Worm (Caenorhabditis elegans) whole organism, midembryonic: ENCODE measurements around the gene ckc-1.

ENCODE experiments used
- T22C8.4 ChIP-seq: fragments of 200-800 bp; sonication (Bioruptor generic); IDR thresholded peaks from 2 replicates; pipeline ENCODE4 v1.3.6; 2022; ENCODE audit warnings: missing genetic modification characterization, missing compliant biosample characterization
- cog-1 ChIP-seq: sonication (generic microtip); optimal IDR thresholded peaks from 2 replicates; lab custom pipeline; 2016; ENCODE audit warnings: missing genetic modification characterization, missing compliant biosample characterization
- flt-1 ChIP-seq: fragments of 200-800 bp; sonication (Bioruptor generic); IDR thresholded peaks from 2 replicates; pipeline ENCODE4 v1.3.6; 2022; ENCODE audit warnings: missing genetic modification characterization, missing compliant biosample characterization
- klf-2 ChIP-seq: fragments of 200-800 bp; sonication (Bioruptor generic); conservative IDR thresholded peaks from 2 replicates; pipeline ENCODE4 v1.3.6; 2022; ENCODE audit warnings: missing genetic modification reagents, missing genetic modification characterization, missing compliant biosample characterization
- med-1 ChIP-seq: sonication (generic microtip); optimal IDR thresholded peaks from 2 replicates; lab custom pipeline; 2017; ENCODE audit warnings: missing genetic modification characterization, mild to moderate bottlenecking, missing compliant biosample characterization, antibody characterized with exemption, missing genetic modification reagents; ENCODE audit not compliant: insufficient read depth
- ref-1 ChIP-seq: fragments of 200-800 bp; sonication (Bioruptor generic); conservative IDR thresholded peaks from 2 replicates; pipeline ENCODE4 v1.3.6; 2022; ENCODE audit warnings: missing genetic modification reagents, missing genetic modification characterization, missing compliant biosample characterization
- tab-1 ChIP-seq: fragments of 200-800 bp; sonication (Bioruptor generic); IDR thresholded peaks from 2 replicates; pipeline ENCODE4 v1.3.6; 2022; ENCODE audit warnings: missing genetic modification characterization, missing compliant biosample characterization
- ztf-23 ChIP-seq: fragments of 200-800 bp; sonication (Bioruptor generic); IDR thresholded peaks from 2 replicates; pipeline ENCODE4 v1.3.6; 2022; ENCODE audit warnings: missing genetic modification reagents, missing genetic modification characterization, missing compliant biosample characterization
- ztf-29 ChIP-seq: fragments of 200-800 bp; sonication (Bioruptor generic); IDR thresholded peaks from 2 replicates; pipeline ENCODE4 v1.3.6; 2022; ENCODE audit warnings: missing genetic modification reagents, missing genetic modification characterization, missing compliant biosample characterization

The ckc-1 gene

DNA sequence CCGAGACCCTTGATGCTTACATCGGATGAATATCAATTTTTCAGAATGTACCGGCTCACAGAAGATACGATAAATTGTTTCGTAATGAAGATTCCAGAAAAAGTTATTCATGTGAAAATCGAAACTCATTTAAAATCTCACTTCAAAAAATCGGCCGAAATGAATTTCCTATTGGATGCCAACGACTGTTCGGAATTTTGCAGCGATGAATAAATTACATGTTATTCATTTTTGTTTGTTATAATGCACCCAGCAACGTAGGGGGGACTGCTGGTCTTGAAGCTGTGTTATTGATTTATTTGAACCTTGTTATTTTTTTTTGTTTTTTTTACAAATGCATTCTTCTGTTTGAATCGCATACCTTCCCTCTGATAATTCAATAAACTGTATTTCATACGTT is 9.6 kb upstream of the ckc-1 start:
- TF ChIP-seq T22C8.4 (GFP tag; lab: Robert Waterston, UW): no peak
- TF ChIP-seq flt-1 (GFP tag; lab: Robert Waterston, UW): no peak
- TF ChIP-seq med-1 (GFP tag; lab: Kevin White, UChicago): no peak
- no peak for TF ChIP-seq klf-2 (GFP tag; lab: Robert Waterston, UW)
- TF ChIP-seq tab-1 (GFP tag; lab: Robert Waterston, UW): no peak
- no peak for TF ChIP-seq cog-1 (tag; lab: Kevin White, UChicago)
- no peak for TF ChIP-seq ztf-23 (GFP tag; lab: Robert Waterston, UW)
- no peak for TF ChIP-seq ztf-29 (GFP tag; lab: Robert Waterston, UW)

DNA sequence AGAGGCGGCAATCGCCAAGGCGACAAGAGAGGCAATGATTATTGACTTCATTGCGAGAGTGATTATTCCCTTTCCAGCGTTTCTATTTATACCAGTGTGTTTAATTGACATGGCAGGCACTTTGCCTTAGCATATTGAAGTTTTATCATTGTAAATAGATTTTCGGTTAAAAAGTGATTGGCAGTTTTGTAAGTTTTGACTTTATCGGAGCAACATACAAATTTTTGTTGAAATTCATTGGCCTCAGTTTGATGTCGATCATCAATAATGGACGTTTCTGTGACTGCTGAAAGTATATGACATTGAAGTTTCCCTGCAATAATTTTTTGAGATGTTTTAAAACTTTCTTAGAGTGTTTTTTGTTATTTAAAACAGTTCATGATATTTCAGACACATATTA is 3.9 kb upstream of the ckc-1 start, which contains the start of gene vit-3:
vit-3 (minus strand) TSS at position 60 of the 400 bp plus-strand sequence.
- TF ChIP-seq tab-1 (GFP tag; lab: Robert Waterston, UW) (no peak), med-1 (GFP tag; lab: Kevin White, UChicago) (no peak), ztf-29 (GFP tag; lab: Robert Waterston, UW) (no peak), T22C8.4 (GFP tag; lab: Robert Waterston, UW) (no peak), flt-1 (GFP tag; lab: Robert Waterston, UW) (no peak)

- TF ChIP-seq cog-1 (tag; lab: Kevin White, UChicago) (no peak), T22C8.4 (GFP tag; lab: Robert Waterston, UW) (no peak), klf-2 (GFP tag; lab: Robert Waterston, UW) (no peak), flt-1 (GFP tag; lab: Robert Waterston, UW) (no peak), ztf-23 (GFP tag; lab: Robert Waterston, UW) (no peak), med-1 (GFP tag; lab: Kevin White, UChicago) (no peak), tab-1 (GFP tag; lab: Robert Waterston, UW) (no peak), ref-1 (GFP tag; lab: Robert Waterston, UW) (no peak), ztf-29 (GFP tag; lab: Robert Waterston, UW) (no peak)
These were observed 2.9 kb upstream of the ckc-1 start, which contains the start of gene T27A10.5 for ce11 chrX:3573482-3573881. Gene T27A10.5, minus strand, starts transcription at chrX:3573582.

DNA sequence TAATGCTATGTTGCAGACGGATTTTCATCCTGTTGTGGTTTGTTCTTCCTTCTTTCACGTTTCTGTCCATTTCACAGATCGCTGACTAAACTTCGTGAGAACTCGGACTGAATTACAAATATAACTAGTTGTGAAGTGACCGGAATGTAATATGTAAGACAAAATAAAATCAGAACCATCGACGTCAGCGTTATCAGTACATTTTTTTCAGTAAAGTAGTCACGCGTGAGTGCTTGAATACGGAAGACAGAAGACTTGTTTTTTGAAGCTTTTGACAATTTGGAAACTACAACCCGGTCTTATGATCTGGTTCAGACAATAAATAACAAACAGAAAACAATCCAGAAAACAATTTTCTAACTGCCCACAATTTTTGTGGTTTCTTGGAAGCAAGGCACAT is 5.4 kb downstream of the ckc-1 start:
- TF ChIP-seq ztf-29 (GFP tag; lab: Robert Waterston, UW) (no peak), T22C8.4 (GFP tag; lab: Robert Waterston, UW) (no peak), tab-1 (GFP tag; lab: Robert Waterston, UW) (no peak), ref-1 (GFP tag; lab: Robert Waterston, UW) (no peak), cog-1 (tag; lab: Kevin White, UChicago) (no peak), flt-1 (GFP tag; lab: Robert Waterston, UW) (no peak), med-1 (GFP tag; lab: Kevin White, UChicago) (no peak)

- no peak for TF ChIP-seq klf-2 (GFP tag; lab: Robert Waterston, UW)
- no peak for TF ChIP-seq flt-1 (GFP tag; lab: Robert Waterston, UW)
- no peak for TF ChIP-seq ztf-23 (GFP tag; lab: Robert Waterston, UW)
- TF ChIP-seq ref-1 (GFP tag; lab: Robert Waterston, UW): no peak
These were observed 7.0 kb downstream of the ckc-1 start for ce11 chrX:3583436-3583835.

DNA sequence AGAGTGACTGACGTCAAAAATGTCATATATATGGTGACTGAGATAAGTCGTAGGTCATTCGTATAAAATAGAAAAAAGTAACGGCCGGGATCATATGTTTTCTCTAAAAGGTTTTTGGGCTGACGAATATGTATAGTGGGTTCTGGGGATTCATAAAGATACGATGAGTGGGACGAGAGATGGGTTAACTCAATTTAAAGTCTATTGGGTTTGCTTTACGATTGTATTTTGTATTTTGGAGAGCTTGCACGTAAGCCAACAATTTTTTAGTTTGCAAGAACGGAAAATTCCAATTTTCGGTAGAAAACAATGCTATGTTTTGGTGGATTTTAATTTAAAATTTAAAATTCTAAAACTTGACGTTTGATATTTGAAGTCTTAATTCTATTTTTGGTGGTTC is 8.1 kb downstream of the ckc-1 start:
- TF ChIP-seq ztf-29 (GFP tag; lab: Robert Waterston, UW) (no peak), flt-1 (GFP tag; lab: Robert Waterston, UW) (no peak), ref-1 (GFP tag; lab: Robert Waterston, UW) (no peak), tab-1 (GFP tag; lab: Robert Waterston, UW) (no peak), med-1 (GFP tag; lab: Kevin White, UChicago) (no peak), T22C8.4 (GFP tag; lab: Robert Waterston, UW) (no peak), ztf-23 (GFP tag; lab: Robert Waterston, UW) (no peak), klf-2 (GFP tag; lab: Robert Waterston, UW) (no peak), cog-1 (tag; lab: Kevin White, UChicago) (no peak)

DNA sequence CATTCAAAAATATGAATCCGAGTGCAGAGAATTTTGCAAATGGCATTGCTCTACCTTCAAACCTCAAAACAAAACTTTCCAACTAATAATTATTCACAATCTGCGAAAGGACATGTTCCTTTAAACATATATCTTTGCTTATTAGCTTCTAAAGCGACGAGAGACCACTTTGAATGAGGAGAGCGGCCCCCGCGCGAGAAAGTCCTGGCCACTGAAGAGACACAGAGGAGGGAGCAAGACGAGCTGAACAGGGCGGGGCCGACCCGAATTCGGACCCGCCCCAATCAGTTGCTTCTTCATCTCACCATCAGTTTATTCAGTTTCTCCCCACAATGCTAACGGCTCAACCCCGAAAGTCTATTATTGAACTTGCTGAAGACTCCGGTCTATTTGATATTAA is 9.2 kb downstream of the ckc-1 start, which contains the start of gene T27A10.2:
T27A10.2 (plus strand) TSS at position 333 of the 400 bp plus-strand sequence.
- no peak for TF ChIP-seq flt-1 (GFP tag; lab: Robert Waterston, UW)
- no peak for TF ChIP-seq ref-1 (GFP tag; lab: Robert Waterston, UW)
- TF ChIP-seq klf-2 (GFP tag; lab: Robert Waterston, UW): no peak
- no peak for TF ChIP-seq cog-1 (tag; lab: Kevin White, UChicago)
- no peak for TF ChIP-seq med-1 (GFP tag; lab: Kevin White, UChicago)
- no peak for TF ChIP-seq ztf-29 (GFP tag; lab: Robert Waterston, UW)
- no peak for TF ChIP-seq ztf-23 (GFP tag; lab: Robert Waterston, UW)
- no peak for TF ChIP-seq T22C8.4 (GFP tag; lab: Robert Waterston, UW)
- no peak for TF ChIP-seq tab-1 (GFP tag; lab: Robert Waterston, UW)

ce11 chrX:3590510-3590909 is 14.1 kb downstream of the ckc-1 start:
- no peak for TF ChIP-seq ztf-23 (GFP tag; lab: Robert Waterston, UW)
- TF ChIP-seq ref-1 (GFP tag; lab: Robert Waterston, UW): no peak
- no peak for TF ChIP-seq med-1 (GFP tag; lab: Kevin White, UChicago)
- no peak for TF ChIP-seq T22C8.4 (GFP tag; lab: Robert Waterston, UW)
- no peak for TF ChIP-seq flt-1 (GFP tag; lab: Robert Waterston, UW)
- no peak for TF ChIP-seq ztf-29 (GFP tag; lab: Robert Waterston, UW)
- no peak for TF ChIP-seq klf-2 (GFP tag; lab: Robert Waterston, UW)
- no peak for TF ChIP-seq cog-1 (tag; lab: Kevin White, UChicago)
- TF ChIP-seq tab-1 (GFP tag; lab: Robert Waterston, UW): no peak

DNA sequence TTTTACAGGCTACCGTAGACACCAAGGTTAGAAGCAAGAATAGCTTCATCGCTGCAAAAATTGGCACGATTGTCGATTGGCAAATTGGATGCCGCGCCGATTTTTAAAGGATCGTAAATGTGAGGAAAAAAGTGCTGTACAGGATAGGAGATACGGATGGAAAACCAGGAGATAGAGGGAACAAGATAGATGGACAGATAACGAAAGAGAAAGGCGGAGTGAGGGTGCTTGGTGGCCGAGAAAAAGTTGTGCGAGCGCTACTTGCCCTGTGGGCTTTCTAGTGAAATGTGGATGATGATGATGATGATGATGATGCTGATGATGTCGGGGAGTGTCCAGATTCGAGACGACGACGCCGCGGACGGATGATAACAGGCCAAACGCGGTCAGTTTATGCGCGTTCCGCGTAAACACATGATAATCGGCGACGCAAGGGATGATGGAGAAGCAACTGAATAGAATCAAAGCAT is 19.9 kb downstream of the ckc-1 start, which contains the start of gene T27A10.6:
T27A10.6 (minus strand) TSS at position 51 of the 470 bp plus-strand sequence.
- TF ChIP-seq ref-1 (GFP tag; lab: Robert Waterston, UW): no peak
- TF ChIP-seq T22C8.4 (GFP tag; lab: Robert Waterston, UW): no peak
- no peak for TF ChIP-seq cog-1 (tag; lab: Kevin White, UChicago)
- no peak for TF ChIP-seq flt-1 (GFP tag; lab: Robert Waterston, UW)
- no peak for TF ChIP-seq med-1 (GFP tag; lab: Kevin White, UChicago)
- TF ChIP-seq ztf-23 (GFP tag; lab: Robert Waterston, UW): no peak
- TF ChIP-seq ztf-29 (GFP tag; lab: Robert Waterston, UW): no peak
- TF ChIP-seq klf-2 (GFP tag; lab: Robert Waterston, UW): no peak
- no peak for TF ChIP-seq tab-1 (GFP tag; lab: Robert Waterston, UW)
